Fruit fly (Drosophila melanogaster) whole organism, pupa: ENCODE results near the gene CG6576.

Experiments
- CG10348 ChIP-seq: fragments of 200-800 bp; sonication (Bioruptor generic); IDR thresholded peaks from 2 replicates; pipeline ENCODE4 v1.3.6; 2022; ENCODE audit warnings: missing biosample characterization, missing genetic modification characterization
- CG12605 ChIP-seq: fragments of 200-800 bp; sonication (Bioruptor generic); IDR thresholded peaks from 2 replicates; pipeline ENCODE4 v1.3.6; 2022; ENCODE audit warnings: missing biosample characterization, missing genetic modification characterization
- CG13204 ChIP-seq: fragments of 200-800 bp; sonication (Bioruptor generic); optimal IDR thresholded peaks from 2 replicates; lab custom pipeline; 2018; ENCODE audit warnings: missing biosample characterization, mild to moderate bottlenecking, missing genetic modification characterization, moderate library complexity
- CG14655 ChIP-seq: fragments of 200-800 bp; sonication (Bioruptor generic); optimal IDR thresholded peaks from 3 replicates; lab custom pipeline; 2017; ENCODE audit warnings: mild to moderate bottlenecking, missing biosample characterization, missing genetic modification reagents, missing genetic modification characterization
- CG15710 ChIP-seq: fragments of 200-800 bp; sonication (Bioruptor generic); optimal IDR thresholded peaks from 2 replicates; lab custom pipeline; 2018; ENCODE audit warnings: missing biosample characterization, mild to moderate bottlenecking, missing genetic modification characterization, moderate library complexity
- CG17806 ChIP-seq: fragments of 200-800 bp; sonication (Bioruptor generic); optimal IDR thresholded peaks from 2 replicates; lab custom pipeline; 2018; ENCODE audit warnings: missing biosample characterization, mild to moderate bottlenecking, missing genetic modification characterization, moderate library complexity
- CG32121 ChIP-seq: fragments of 200-800 bp; sonication (Bioruptor generic); IDR thresholded peaks from 2 replicates; pipeline ENCODE4 v1.3.6; 2022; ENCODE audit warnings: missing biosample characterization, missing genetic modification characterization
- CG34367 ChIP-seq: fragments of 200-800 bp; sonication (Bioruptor generic); optimal IDR thresholded peaks from 2 replicates; lab custom pipeline; 2018; ENCODE audit warnings: missing biosample characterization, mild to moderate bottlenecking, missing genetic modification characterization
- CG4496 ChIP-seq: fragments of 200-800 bp; sonication (Bioruptor generic); IDR thresholded peaks from 3 replicates; pipeline ENCODE4 v1.3.6; 2022; ENCODE audit warnings: missing biosample characterization, missing genetic modification characterization
- CG8159 ChIP-seq: fragments of 200-800 bp; sonication (Bioruptor generic); optimal IDR thresholded peaks from 3 replicates; lab custom pipeline; 2018; ENCODE audit warnings: missing biosample characterization, mild to moderate bottlenecking, missing genetic modification characterization, moderate library complexity
- CG8301 ChIP-seq: fragments of 200-800 bp; sonication (Bioruptor generic); optimal IDR thresholded peaks from 2 replicates; lab custom pipeline; 2018; ENCODE audit warnings: missing biosample characterization, mild to moderate bottlenecking, missing genetic modification characterization
- CG9948 ChIP-seq: fragments of 200-800 bp; sonication (Bioruptor generic); optimal IDR thresholded peaks from 2 replicates; lab custom pipeline; 2018; ENCODE audit warnings: missing biosample characterization, mild to moderate bottlenecking, missing genetic modification characterization, moderate library complexity
- D1 ChIP-seq: fragments of 200-800 bp; sonication (Bioruptor generic); optimal IDR thresholded peaks from 2 replicates; lab custom pipeline; 2018; ENCODE audit warnings: missing biosample characterization, mild to moderate bottlenecking, missing genetic modification characterization, moderate library complexity
- EcR ChIP-seq: fragments of 200-800 bp; sonication (Bioruptor generic); optimal IDR thresholded peaks from 3 replicates; lab custom pipeline; 2019; ENCODE audit warnings: missing biosample characterization, missing genetic modification characterization, mild to moderate bottlenecking, moderate library complexity, missing genetic modification reagents
- Ets98B ChIP-seq: fragments of 200-800 bp; sonication (Bioruptor generic); IDR thresholded peaks from 2 replicates; pipeline ENCODE4 v1.3.6; 2022; ENCODE audit warnings: missing biosample characterization, missing genetic modification characterization
- Pif1A ChIP-seq: fragments of 200-800 bp; sonication (Bioruptor generic); optimal IDR thresholded peaks from 3 replicates; lab custom pipeline; 2016; ENCODE audit warnings: missing biosample characterization, missing genetic modification characterization
- Pif1B ChIP-seq: fragments of 200-800 bp; sonication (Bioruptor generic); optimal IDR thresholded peaks from 3 replicates; lab custom pipeline; 2016; ENCODE audit warnings: missing biosample characterization, missing genetic modification characterization
- Snoo ChIP-seq: fragments of 200-800 bp; sonication (Bioruptor generic); optimal IDR thresholded peaks from 3 replicates; lab custom pipeline; 2017; ENCODE audit warnings: missing biosample characterization, mild to moderate bottlenecking, missing genetic modification characterization, inconsistent platforms
- fd96Ca ChIP-seq: fragments of 200-800 bp; sonication (Bioruptor generic); IDR thresholded peaks from 3 replicates; pipeline ENCODE4 v1.3.6; 2022; ENCODE audit warnings: missing biosample characterization, missing genetic modification characterization
- gl ChIP-seq: fragments of 200-800 bp; sonication (Bioruptor generic); optimal IDR thresholded peaks from 2 replicates; lab custom pipeline; 2018; ENCODE audit warnings: missing biosample characterization, mild to moderate bottlenecking, missing genetic modification characterization
- rn ChIP-seq: fragments of 200-800 bp; sonication (Bioruptor generic); IDR thresholded peaks from 2 replicates; pipeline ENCODE4 v1.3.6; 2022; ENCODE audit warnings: missing biosample characterization, missing genetic modification characterization

The CG6576 gene

dm6 chr3L:8719990-8720559 is 35.7 kb upstream of the CG6576 start, which contains the start of gene SrpRbeta:
TSS of gene SrpRbeta (minus strand) at chr3L:8720225.
- TF ChIP-seq fd96Ca (GFP tag; lab: Robert Waterston, UW) (no peak), CG34367 (tag; lab: Kevin White, UChicago) (no peak), CG32121 (GFP tag; lab: Robert Waterston, UW) (no peak), CG9948 (tag; lab: Kevin White, UChicago) (no peak), CG13204 (no peak), Pif1B (GFP tag; lab: Kevin White, UChicago) (no peak), Snoo (tag; lab: Kevin White, UChicago) (peak; percentile 30), D1 (tag; lab: Kevin White, UChicago) (no peak), CG14655 (GFP tag; lab: Kevin White, UChicago) (no peak), CG15710 (tag; lab: Kevin White, UChicago) (no peak), CG12605 (GFP tag; lab: Robert Waterston, UW) (no peak), Ets98B (GFP tag; lab: Robert Waterston, UW) (no peak), CG4496 (GFP tag; lab: Robert Waterston, UW) (no peak), Pif1A (GFP tag; lab: Kevin White, UChicago) (peak; percentile 4), CG8301 (tag; lab: Kevin White, UChicago) (no peak), gl (no peak)

DNA sequence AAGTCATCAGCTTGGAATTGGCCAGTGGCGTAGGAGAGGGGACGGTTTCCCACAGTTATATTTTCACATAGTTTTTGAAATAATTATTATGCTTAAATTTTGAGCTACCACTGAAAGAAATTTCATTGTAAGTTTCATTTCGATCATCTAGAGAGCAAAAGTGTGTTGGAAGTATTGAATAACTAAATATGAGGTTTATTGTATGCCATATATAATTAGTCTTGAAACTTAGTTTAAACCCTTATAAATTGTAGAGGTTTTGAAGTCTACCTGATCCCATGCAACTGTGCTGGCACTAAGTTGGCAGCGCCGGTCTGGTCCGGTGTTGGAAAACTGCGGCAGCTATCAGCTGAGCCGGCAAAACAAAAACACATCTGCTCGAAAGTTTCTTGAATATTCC is 34.6 kb upstream of the CG6576 start, which contains the start of the genes CG32022 and CG6511:
TSS of gene CG32022 (minus strand) at position 128 of the 400 bp plus-strand sequence.
TSS of gene CG6511 (plus strand) at position 180 of the 400 bp plus-strand sequence.
- peak; percentile 97 for TF ChIP-seq CG4496 (GFP tag; lab: Robert Waterston, UW)
- peak; percentile 98 for TF ChIP-seq CG8159
- peak; percentile 98 for TF ChIP-seq CG14655 (GFP tag; lab: Kevin White, UChicago)
- peak; percentile 87 for TF ChIP-seq CG13204
- peak; percentile 97 for TF ChIP-seq Pif1A (GFP tag; lab: Kevin White, UChicago)
- TF ChIP-seq gl: peak; percentile 92
- TF ChIP-seq CG10348 (GFP tag; lab: Robert Waterston, UW): peak; percentile 97
- peak; percentile 91 for TF ChIP-seq CG12605 (GFP tag; lab: Robert Waterston, UW)
- TF ChIP-seq Pif1B (GFP tag; lab: Kevin White, UChicago): peak; percentile 89
- peak; percentile 98 for TF ChIP-seq Snoo (tag; lab: Kevin White, UChicago)
- TF ChIP-seq CG34367 (tag; lab: Kevin White, UChicago): peak; percentile 96
- TF ChIP-seq CG17806 (tag; lab: Kevin White, UChicago): peak; percentile 96
- no peak for TF ChIP-seq D1 (tag; lab: Kevin White, UChicago)
- TF ChIP-seq CG32121 (GFP tag; lab: Robert Waterston, UW): peak; percentile 97
- TF ChIP-seq CG8301 (tag; lab: Kevin White, UChicago): peak; percentile 98
- peak; percentile 96 for TF ChIP-seq fd96Ca (GFP tag; lab: Robert Waterston, UW)
- TF ChIP-seq rn (GFP tag; lab: Robert Waterston, UW): peak; percentile 97
- TF ChIP-seq CG15710 (tag; lab: Kevin White, UChicago): peak; percentile 98
- TF ChIP-seq EcR (GFP tag; lab: Kevin White, UChicago): no peak
- TF ChIP-seq Ets98B (GFP tag; lab: Robert Waterston, UW): peak; percentile 93
- peak; percentile 98 for TF ChIP-seq CG9948 (tag; lab: Kevin White, UChicago)

dm6 chr3L:8725252-8725651 is 30.5 kb upstream of the CG6576 start:
- TF ChIP-seq CG8159 (no peak), CG15710 (tag; lab: Kevin White, UChicago) (no peak), CG17806 (tag; lab: Kevin White, UChicago) (no peak), CG8301 (tag; lab: Kevin White, UChicago) (no peak), CG13204 (no peak), Snoo (tag; lab: Kevin White, UChicago) (no peak), CG10348 (GFP tag; lab: Robert Waterston, UW) (no peak), CG34367 (tag; lab: Kevin White, UChicago) (no peak), CG9948 (tag; lab: Kevin White, UChicago) (no peak), EcR (GFP tag; lab: Kevin White, UChicago) (no peak), Ets98B (GFP tag; lab: Robert Waterston, UW) (no peak), Pif1A (GFP tag; lab: Kevin White, UChicago) (no peak), CG14655 (GFP tag; lab: Kevin White, UChicago) (no peak)
- TF ChIP-seq, all 21 proteins: peak for 0

DNA sequence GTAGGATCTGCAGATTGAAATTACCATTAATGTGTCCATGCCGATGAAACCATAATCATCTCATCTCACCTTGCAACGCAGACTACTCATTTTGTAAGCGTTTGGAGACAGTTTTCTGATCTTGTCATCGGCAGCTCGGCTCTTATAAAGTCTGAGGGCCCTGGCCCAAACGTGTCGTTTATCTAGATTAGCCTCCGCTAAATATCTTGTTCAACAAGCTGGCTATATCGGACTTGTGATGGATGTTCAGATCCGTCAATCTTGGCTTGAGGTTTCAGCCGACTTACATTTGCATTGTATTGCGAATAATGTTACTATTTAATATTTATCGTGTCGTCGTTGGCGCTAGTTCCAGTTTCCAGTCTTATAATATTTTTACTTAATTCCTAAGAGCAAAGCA is 30.1 kb upstream of the CG6576 start, which contains the start of gene CG43965:
TSS of gene CG43965 (minus strand) at position 101 of the 400 bp plus-strand sequence.
- no peak for TF ChIP-seq D1 (tag; lab: Kevin White, UChicago)
- no peak for TF ChIP-seq CG34367 (tag; lab: Kevin White, UChicago)
- TF ChIP-seq CG10348 (GFP tag; lab: Robert Waterston, UW): no peak
- no peak for TF ChIP-seq CG9948 (tag; lab: Kevin White, UChicago)
- no peak for TF ChIP-seq CG12605 (GFP tag; lab: Robert Waterston, UW)
- no peak for TF ChIP-seq Pif1B (GFP tag; lab: Kevin White, UChicago)
- TF ChIP-seq Snoo (tag; lab: Kevin White, UChicago): no peak
- TF ChIP-seq CG15710 (tag; lab: Kevin White, UChicago): no peak
- TF ChIP-seq CG8301 (tag; lab: Kevin White, UChicago): no peak
- TF ChIP-seq Ets98B (GFP tag; lab: Robert Waterston, UW): no peak
- TF ChIP-seq CG14655 (GFP tag; lab: Kevin White, UChicago): no peak
- no peak for TF ChIP-seq CG4496 (GFP tag; lab: Robert Waterston, UW)
- no peak for TF ChIP-seq gl

dm6 chr3L:8726317-8726841 is 29.4 kb upstream of the CG6576 start, which contains the start of gene Cp18:
TSS of gene Cp18 (plus strand) at chr3L:8726791.
- TF ChIP-seq rn (GFP tag; lab: Robert Waterston, UW): no peak
- TF ChIP-seq CG34367 (tag; lab: Kevin White, UChicago): no peak
- no peak for TF ChIP-seq CG12605 (GFP tag; lab: Robert Waterston, UW)
- no peak for TF ChIP-seq Snoo (tag; lab: Kevin White, UChicago)
- TF ChIP-seq CG8159: no peak
- TF ChIP-seq Pif1B (GFP tag; lab: Kevin White, UChicago): no peak
- TF ChIP-seq CG4496 (GFP tag; lab: Robert Waterston, UW): no peak
- TF ChIP-seq CG15710 (tag; lab: Kevin White, UChicago): no peak
- no peak for TF ChIP-seq CG14655 (GFP tag; lab: Kevin White, UChicago)
- TF ChIP-seq CG13204: no peak
- TF ChIP-seq CG8301 (tag; lab: Kevin White, UChicago): no peak
- no peak for TF ChIP-seq Pif1A (GFP tag; lab: Kevin White, UChicago)
- TF ChIP-seq Ets98B (GFP tag; lab: Robert Waterston, UW): no peak
- no peak for TF ChIP-seq CG17806 (tag; lab: Kevin White, UChicago)
- TF ChIP-seq EcR (GFP tag; lab: Kevin White, UChicago): no peak
